Worm (Caenorhabditis elegans): ENCODE measurements around the gene AC3.12.

- TF ChIP-seq ama-1 (optimal IDR thresholded peaks at IDR 0.05) (no peak), scrt-1 (GFP tag; IDR thresholded peaks at IDR 0.05) (no peak), hmbx-1 (tag; optimal IDR thresholded peaks at IDR 0.05) (no peak), F13C5.2 (tag; optimal IDR thresholded peaks at IDR 0.05) (no peak), flt-1 (GFP tag; IDR thresholded peaks at IDR 0.05) (no peak), tbx-11 (GFP tag; IDR thresholded peaks at IDR 0.05) (no peak), hnd-1 (tag; optimal IDR thresholded peaks at IDR 0.05) (no peak), aly-1 (tag; optimal IDR thresholded peaks at IDR 0.05) (no peak), ceh-36 (tag; optimal IDR thresholded peaks at IDR 0.05) (no peak), pes-1 (GFP tag; IDR thresholded peaks at IDR 0.05) (no peak), tbx-37 (GFP tag; conservative IDR thresholded peaks at IDR 0.05) (no peak), tra-4 (tag; optimal IDR thresholded peaks at IDR 0.05) (no peak), ceh-13 (GFP tag; optimal IDR thresholded peaks at IDR 0.05) (no peak), hmg-4 (GFP tag; optimal IDR thresholded peaks at IDR 0.05) (no peak)
Observed at ce11 chrV:10368256-10368655, 10.9 kb downstream of the AC3.12 start, which contains the start of gene sri-20.

All from whole organism, early embryonic.